Worm (Caenorhabditis elegans): ENCODE measurements around the gene srx-67.

The srx-67 gene

ce11 chrV:3943364-3943763 is 26.8 kb downstream of the srx-67 start:
- no peak for TF ChIP-seq ceh-82 (tag; optimal IDR thresholded peaks at IDR 0.05)
- no peak for TF ChIP-seq dmd-6 (GFP tag; IDR thresholded peaks at IDR 0.05)
- no peak for TF ChIP-seq D1046.2 (GFP tag; IDR thresholded peaks at IDR 0.05)
- peak; percentile 97 for TF ChIP-seq aha-1 (tag)
- no peak for TF ChIP-seq nhr-237 (tag; optimal IDR thresholded peaks at IDR 0.05)

ce11 chrV:3945053-3945452 is 28.5 kb downstream of the srx-67 start, which contains the start of gene cyp-35B3:
TSS of gene cyp-35B3 (plus strand) at chrV:3945353.
- TF ChIP-seq madf-5 (GFP tag; IDR thresholded peaks at IDR 0.05) (no peak), egl-43 (GFP tag; IDR thresholded peaks at IDR 0.05) (no peak)

ce11 chrV:3949723-3950122 is 33.1 kb downstream of the srx-67 start, which contains the start of gene dach-1:
TSS of gene dach-1 (plus strand) at chrV:3950023.
- TF ChIP-seq ctbp-1 (GFP tag; IDR thresholded peaks at IDR 0.05): no peak
- TF ChIP-seq zfp-2 (tag; optimal IDR thresholded peaks at IDR 0.05): no peak
- no peak for TF ChIP-seq daf-16 (GFP tag; optimal IDR thresholded peaks at IDR 0.05)
- TF ChIP-seq daf-16 (tag; optimal IDR thresholded peaks at IDR 0.05): peak; percentile 66
- no peak for TF ChIP-seq F10B5.3 (tag; optimal IDR thresholded peaks at IDR 0.05)
- no peak for TF ChIP-seq lin-13 (GFP tag; optimal IDR thresholded peaks at IDR 0.05)
- no peak for TF ChIP-seq daf-12 (tag; optimal IDR thresholded peaks at IDR 0.05)
- TF ChIP-seq ZK337.2 (GFP tag; IDR thresholded peaks at IDR 0.05): no peak
- no peak for TF ChIP-seq hmg-1.1 (GFP tag; IDR thresholded peaks at IDR 0.05)
- TF ChIP-seq ceh-32 (tag; optimal IDR thresholded peaks at IDR 0.05; ENCODE audit: poor library complexity): no peak
- peak; percentile 65 for TF ChIP-seq aha-1 (tag)
- TF ChIP-seq ces-1 (GFP tag; optimal IDR thresholded peaks at IDR 0.05): no peak
- TF ChIP-seq nhr-28 (tag; optimal IDR thresholded peaks at IDR 0.05): no peak
- TF ChIP-seq rbr-2 (tag; optimal IDR thresholded peaks at IDR 0.05): no peak
- no peak for TF ChIP-seq nhr-6 (tag; optimal IDR thresholded peaks at IDR 0.05)
- TF ChIP-seq lin-29 (GFP tag; IDR thresholded peaks at IDR 0.05): no peak
- TF ChIP-seq egl-43 (GFP tag; IDR thresholded peaks at IDR 0.05): no peak
- TF ChIP-seq dmd-6 (GFP tag; IDR thresholded peaks at IDR 0.05): no peak
- no peak for TF ChIP-seq pqm-1 (tag; optimal IDR thresholded peaks at IDR 0.05)

ce11 chrV:3953739-3954138 is 37.2 kb downstream of the srx-67 start, which contains the start of gene str-247:
TSS of gene str-247 (plus strand) at chrV:3954039.
- TF ChIP-seq lir-3 (tag; optimal IDR thresholded peaks at IDR 0.05): no peak
- TF ChIP-seq lin-39 (tag; optimal IDR thresholded peaks at IDR 0.05): no peak
- no peak for TF ChIP-seq ama-1 (optimal IDR thresholded peaks at IDR 0.05)
- no peak for TF ChIP-seq Y5F2A.4 (GFP tag; optimal IDR thresholded peaks at IDR 0.05)
- TF ChIP-seq duxl-1 (tag; optimal IDR thresholded peaks at IDR 0.05; ENCODE audit: poor library complexity): no peak
- TF ChIP-seq zfp-3 (GFP tag; conservative IDR thresholded peaks at IDR 0.05): no peak
- TF ChIP-seq nhr-76 (tag; optimal IDR thresholded peaks at IDR 0.05): no peak
- no peak for TF ChIP-seq attf-4 (tag; optimal IDR thresholded peaks at IDR 0.05)
- no peak for TF ChIP-seq nhr-11 (tag; optimal IDR thresholded peaks at IDR 0.05)
- no peak for TF ChIP-seq nhr-237 (tag; optimal IDR thresholded peaks at IDR 0.05)
- no peak for TF ChIP-seq pha-4 (GFP tag; IDR thresholded peaks at IDR 0.05)
- no peak for TF ChIP-seq pha-4 (tag; optimal IDR thresholded peaks at IDR 0.05)
- no peak for TF ChIP-seq mxl-3 (GFP tag; optimal IDR thresholded peaks at IDR 0.05)
- no peak for TF ChIP-seq hif-1 (tag; optimal IDR thresholded peaks at IDR 0.05)
- no peak for TF ChIP-seq T26A8.4 (GFP tag; IDR thresholded peaks at IDR 0.05)
- TF ChIP-seq zfp-2 (tag; optimal IDR thresholded peaks at IDR 0.05): no peak

- TF ChIP-seq dmd-9 (GFP tag; IDR thresholded peaks at IDR 0.05) (no peak), nhr-28 (tag; optimal IDR thresholded peaks at IDR 0.05) (peak; percentile 49)
Measured at ce11 chrV:3957608-3958007, 41.0 kb downstream of the srx-67 start, which contains the start of gene cyp-34A5. TSS of gene cyp-34A5 (minus strand) at chrV:3957708.

All from whole organism, L4 larva.